Worm (Caenorhabditis elegans) whole organism, late embryonic: ENCODE data around the gene srw-71.

ENCODE experiments used
- C08G9.2 ChIP-seq: sonication (generic microtip); optimal IDR thresholded peaks from 2 replicates; lab custom pipeline; 2016; ENCODE audit warnings: mild to moderate bottlenecking, missing genetic modification characterization, moderate library complexity, missing compliant biosample characterization
- C38D4.7 ChIP-seq: fragments of 200-800 bp; sonication (Bioruptor generic); optimal IDR thresholded peaks from 2 replicates; lab custom pipeline; 2018; ENCODE audit warnings: mild to moderate bottlenecking, missing genetic modification characterization, moderate library complexity, missing compliant biosample characterization
- K09A11.1 ChIP-seq: sonication (generic microtip); optimal IDR thresholded peaks from 2 replicates; lab custom pipeline; 2017; ENCODE audit warnings: antibody characterized with exemption, mild to moderate bottlenecking, missing genetic modification characterization, missing compliant biosample characterization; ENCODE audit not compliant: insufficient read depth
- ceh-14 ChIP-seq: sonication (generic microtip); optimal IDR thresholded peaks from 2 replicates; lab custom pipeline; 2016; ENCODE audit warnings: missing genotype, missing genetic modification characterization, missing compliant biosample characterization
- ceh-19 ChIP-seq: fragments of 200-800 bp; sonication (Bioruptor generic); optimal IDR thresholded peaks from 2 replicates; lab custom pipeline; 2018; ENCODE audit warnings: mild to moderate bottlenecking, missing genetic modification characterization, missing compliant biosample characterization
- ceh-2 ChIP-seq: sonication (generic microtip); optimal IDR thresholded peaks from 2 replicates; lab custom pipeline; 2016; ENCODE audit warnings: missing genotype, missing genetic modification characterization, missing compliant biosample characterization
- ceh-31 ChIP-seq: sonication (generic microtip); optimal IDR thresholded peaks from 2 replicates; lab custom pipeline; 2016; ENCODE audit warnings: missing genetic modification characterization, missing compliant biosample characterization
- ceh-45 ChIP-seq: fragments of 200-800 bp; sonication (Bioruptor generic); IDR thresholded peaks from 2 replicates; pipeline ENCODE4 v1.3.6; 2022; ENCODE audit warnings: missing genetic modification reagents, missing genetic modification characterization, missing compliant biosample characterization
- ceh-9 ChIP-seq: sonication (generic microtip); optimal IDR thresholded peaks from 2 replicates; lab custom pipeline; 2016; ENCODE audit warnings: mild to moderate bottlenecking, missing genetic modification characterization, inconsistent platforms, missing compliant biosample characterization
- dve-1 ChIP-seq: sonication (generic microtip); optimal IDR thresholded peaks from 2 replicates; lab custom pipeline; 2017; ENCODE audit warnings: antibody characterized with exemption, mild to moderate bottlenecking, missing genetic modification characterization, missing compliant biosample characterization
- elt-2 ChIP-seq: sonication (generic microtip); optimal IDR thresholded peaks from 2 replicates; lab custom pipeline; 2016; ENCODE audit warnings: missing genetic modification reagents, missing genetic modification characterization, missing compliant biosample characterization
- elt-4 ChIP-seq: sonication (generic microtip); optimal IDR thresholded peaks from 2 replicates; lab custom pipeline; 2016; ENCODE audit warnings: missing genetic modification characterization, missing compliant biosample characterization
- ets-4 ChIP-seq: sonication (generic microtip); optimal IDR thresholded peaks from 2 replicates; lab custom pipeline; 2016; ENCODE audit warnings: missing genetic modification characterization, missing compliant biosample characterization
- fkh-10 ChIP-seq: fragments of 150-350 bp; optimal IDR thresholded peaks from 2 replicates; lab custom pipeline; 2014; ENCODE audit warnings: missing biosample characterization, missing genetic modification reagents, missing genetic modification characterization
- fkh-6 ChIP-seq: sonication (generic microtip); optimal IDR thresholded peaks from 2 replicates; lab custom pipeline; 2016; ENCODE audit warnings: missing genetic modification characterization, missing compliant biosample characterization
- gmeb-2 ChIP-seq: sonication (generic microtip); optimal IDR thresholded peaks from 2 replicates; lab custom pipeline; 2016; ENCODE audit warnings: missing genetic modification characterization, inconsistent platforms, missing compliant biosample characterization
- hlh-15 ChIP-seq: sonication (generic microtip); optimal IDR thresholded peaks from 2 replicates; lab custom pipeline; 2016; ENCODE audit warnings: missing genetic modification characterization, missing compliant biosample characterization
- hlh-6 ChIP-seq: sonication (generic microtip); optimal IDR thresholded peaks from 2 replicates; lab custom pipeline; 2016; ENCODE audit warnings: missing genotype, missing genetic modification characterization, missing compliant biosample characterization
- mec-3 ChIP-seq: sonication (generic microtip); optimal IDR thresholded peaks from 2 replicates; lab custom pipeline; 2016; ENCODE audit warnings: borderline replicate concordance, missing genetic modification characterization, missing compliant biosample characterization
- nfya-1 ChIP-seq: sonication (generic microtip); optimal IDR thresholded peaks from 2 replicates; lab custom pipeline; 2017; ENCODE audit warnings: missing genetic modification characterization, mild to moderate bottlenecking, missing compliant biosample characterization, antibody characterized with exemption, moderate library complexity
- nhr-11 ChIP-seq: fragments of 150-350 bp; optimal IDR thresholded peaks from 2 replicates; lab custom pipeline; 2014; ENCODE audit warnings: missing biosample characterization, missing genetic modification characterization
- nhr-232 ChIP-seq: sonication (generic microtip); optimal IDR thresholded peaks from 2 replicates; lab custom pipeline; 2016; ENCODE audit warnings: missing genetic modification characterization, missing compliant biosample characterization
- pag-3 ChIP-seq: sonication (generic microtip); optimal IDR thresholded peaks from 2 replicates; lab custom pipeline; 2016; ENCODE audit warnings: missing compliant biosample characterization, missing genetic modification characterization, borderline replicate concordance
- pax-1 ChIP-seq: fragments of 150-350 bp; optimal IDR thresholded peaks from 2 replicates; lab custom pipeline; 2014; ENCODE audit warnings: missing biosample characterization, missing genetic modification characterization
- pha-2 ChIP-seq: sonication (generic microtip); optimal IDR thresholded peaks from 2 replicates; lab custom pipeline; 2017; ENCODE audit warnings: mild to moderate bottlenecking, missing genetic modification characterization, missing compliant biosample characterization
- pha-4 ChIP-seq: fragments of 150-350 bp; optimal IDR thresholded peaks from 2 replicates; lab custom pipeline; 2018; ENCODE audit warnings: missing biosample characterization, missing genetic modification reagents, missing genetic modification characterization
- rnt-1 ChIP-seq: sonication (generic microtip); optimal IDR thresholded peaks from 2 replicates; lab custom pipeline; 2016; ENCODE audit warnings: missing genetic modification characterization, missing compliant biosample characterization
- sox-4 ChIP-seq: sonication (generic microtip); optimal IDR thresholded peaks from 2 replicates; lab custom pipeline; 2017; ENCODE audit warnings: mild to moderate bottlenecking, missing genetic modification characterization, inconsistent platforms, missing compliant biosample characterization
- tbx-2 ChIP-seq: sonication (generic microtip); optimal IDR thresholded peaks from 2 replicates; lab custom pipeline; 2016; ENCODE audit warnings: missing genetic modification characterization, missing compliant biosample characterization
- tbx-7 ChIP-seq: sonication (generic microtip); optimal IDR thresholded peaks from 2 replicates; lab custom pipeline; 2016; ENCODE audit warnings: missing genotype, missing genetic modification characterization, missing compliant biosample characterization
- unc-42 ChIP-seq: sonication (generic microtip); optimal IDR thresholded peaks from 2 replicates; lab custom pipeline; 2016; ENCODE audit warnings: missing genotype, missing genetic modification characterization, missing compliant biosample characterization
- unc-55 ChIP-seq: sonication (generic microtip); optimal IDR thresholded peaks from 2 replicates; lab custom pipeline; 2017; ENCODE audit warnings: missing biosample characterization, missing genetic modification reagents, missing genetic modification characterization

Gene srw-71

ce11 chrV:7416569-7416968 lies 14.3 kb downstream of the srw-71 start:
- TF ChIP-seq rnt-1 (tag; lab: Kevin White, UChicago) (no peak), pag-3 (tag; lab: Kevin White, UChicago) (no peak)

- TF ChIP-seq K09A11.1 (no peak), fkh-6 (tag; lab: Kevin White, UChicago) (no peak), ceh-9 (no peak), ceh-14 (no peak), unc-55 (GFP tag; lab: Kevin White, UChicago) (no peak), nfya-1 (tag; lab: Kevin White, UChicago) (no peak), pax-1 (tag; lab: Kevin White, UChicago) (no peak), pag-3 (tag; lab: Kevin White, UChicago) (no peak), fkh-10 (GFP tag; lab: Kevin White, UChicago) (no peak), elt-2 (tag; lab: Kevin White, UChicago) (no peak), ceh-31 (no peak), sox-4 (no peak)
Observed at ce11 chrV:7415780-7416428, 15.0 kb downstream of the srw-71 start, which contains the start of gene F18E3.13. TSS of gene F18E3.13 (plus strand) at chrV:7416164.

ce11 chrV:7414909-7415308 lies 16.0 kb downstream of the srw-71 start, which contains the start of gene F18E3.12:
TSS of gene F18E3.12 (plus strand) at chrV:7414985.
- TF ChIP-seq dve-1 (tag; lab: Kevin White, UChicago) (no peak), C08G9.2 (tag; lab: Kevin White, UChicago) (no peak), gmeb-2 (tag; lab: Kevin White, UChicago) (no peak), unc-55 (GFP tag; lab: Kevin White, UChicago) (no peak), pag-3 (tag; lab: Kevin White, UChicago) (no peak), ets-4 (tag; lab: Kevin White, UChicago) (no peak), mec-3 (tag; lab: Kevin White, UChicago) (no peak), pax-1 (tag; lab: Kevin White, UChicago) (no peak), ceh-19 (GFP tag; lab: Kevin White, UChicago) (no peak), nhr-232 (tag; lab: Kevin White, UChicago) (no peak), elt-4 (tag; lab: Kevin White, UChicago) (no peak)

- no peak for TF ChIP-seq C38D4.7 (GFP tag; lab: Kevin White, UChicago)
- no peak for TF ChIP-seq ceh-45
- no peak for TF ChIP-seq ceh-2 (tag; lab: Kevin White, UChicago)
- TF ChIP-seq pha-2 (tag; lab: Kevin White, UChicago): no peak
- TF ChIP-seq ceh-9: no peak
- no peak for TF ChIP-seq ceh-19 (GFP tag; lab: Kevin White, UChicago)
- no peak for TF ChIP-seq tbx-2
- TF ChIP-seq hlh-15 (tag; lab: Kevin White, UChicago): no peak
- TF ChIP-seq fkh-10 (GFP tag; lab: Kevin White, UChicago): no peak
- TF ChIP-seq tbx-7 (tag; lab: Kevin White, UChicago): no peak
- no peak for TF ChIP-seq elt-2 (tag; lab: Kevin White, UChicago)
- no peak for TF ChIP-seq pha-4 (tag; lab: Kevin White, UChicago)
- TF ChIP-seq hlh-6 (tag; lab: Kevin White, UChicago): no peak
- TF ChIP-seq unc-42 (tag; lab: Kevin White, UChicago): no peak
- no peak for TF ChIP-seq nhr-11 (tag; lab: Kevin White, UChicago)
Observed at ce11 chrV:7413107-7413774, 17.7 kb downstream of the srw-71 start, which contains the start of gene F18E3.11. TSS of gene F18E3.11 (plus strand) at chrV:7413482.
